Fruit fly (Drosophila melanogaster): ENCODE results near the gene Jon25Biii.

Gene Jon25Biii

DNA sequence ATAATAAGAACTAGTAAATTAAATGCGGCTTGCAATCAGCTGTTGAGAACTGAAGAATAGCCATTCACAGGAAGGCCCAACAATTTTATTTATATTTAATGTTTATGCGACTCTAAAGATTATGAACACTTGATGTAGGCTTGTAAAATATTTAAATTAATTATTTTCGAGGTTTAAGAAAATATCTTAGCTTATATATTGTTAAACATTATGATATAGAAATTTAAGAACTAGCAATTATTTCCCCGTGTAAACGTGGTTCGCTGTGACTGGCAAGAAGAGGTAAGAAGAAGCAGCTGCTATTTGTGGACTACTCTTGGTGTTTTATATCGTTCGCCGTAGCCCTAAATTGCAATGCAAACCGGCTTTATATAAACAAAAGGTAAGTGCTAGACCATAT lies 5.3 kb downstream of the Jon25Biii start, which contains the start of the genes mRpL24 and betaggt-I (continued):
- TF ChIP-seq cg (GFP tag; optimal IDR thresholded peaks at IDR 0.05) (no peak), chm (GFP tag; IDR thresholded peaks at IDR 0.05) (peak; percentile 94), p53 (GFP tag; optimal IDR thresholded peaks at IDR 0.05) (no peak), CG6683 (GFP tag; optimal IDR thresholded peaks at IDR 0.05) (peak; percentile 90), vvl (GFP tag; IDR thresholded peaks at IDR 0.05) (peak; percentile 99), CG15601 (tag; optimal IDR thresholded peaks at IDR 0.05) (peak; percentile 96), tup (GFP tag; optimal IDR thresholded peaks at IDR 0.05) (peak; percentile 75), jigr1 (GFP tag; IDR thresholded peaks at IDR 0.05) (peak; percentile 67; the same call in 2 of the 3 replicates), CG17829 (tag; optimal IDR thresholded peaks at IDR 0.05) (peak; percentile 98), NC2α (GFP tag; optimal IDR thresholded peaks at IDR 0.05) (peak; percentile 50), CG10565 (GFP tag; optimal IDR thresholded peaks at IDR 0.05) (peak; percentile 71), sim (GFP tag; IDR thresholded peaks at IDR 0.05) (peak; percentile 92), CG10321 (GFP tag; IDR thresholded peaks at IDR 0.05) (peak; percentile 81), br (optimal IDR thresholded peaks at IDR 0.05) (no peak), Fer3 (tag; optimal IDR thresholded peaks at IDR 0.05) (peak; percentile 98), sima (GFP tag; optimal IDR thresholded peaks at IDR 0.05) (no peak), CG10209 (GFP tag; optimal IDR thresholded peaks at IDR 0.05) (peak; percentile 95), odd (GFP tag; optimal IDR thresholded peaks at IDR 0.05) (peak; percentile 90), Drgx (GFP tag; IDR thresholded peaks at IDR 0.05) (peak; percentile 96), gcm2 (GFP tag; optimal IDR thresholded peaks at IDR 0.05) (peak; percentile 70), CG5245 (GFP tag; optimal IDR thresholded peaks at IDR 0.05) (peak; percentile 86), NfI (GFP tag; optimal IDR thresholded peaks at IDR 0.05) (peak; percentile 97), esg (GFP tag; conservative IDR thresholded peaks at IDR 0.05) (peak; percentile 95), CG15514 (GFP tag; optimal IDR thresholded peaks at IDR 0.05) (peak; percentile 92), ci (GFP tag; IDR thresholded peaks at IDR 0.05) (peak; percentile 98), Hr3 (GFP tag; optimal IDR thresholded peaks at IDR 0.05) (peak; percentile 96), CG13287 (GFP tag; IDR thresholded peaks at IDR 0.05; ENCODE audit: partially characterized antibody) (peak; percentile 66; the same call in 1 of the 2 replicates), CG15011 (GFP tag; optimal IDR thresholded peaks at IDR 0.05) (peak; percentile 90), sisA (GFP tag; IDR thresholded peaks at IDR 0.05) (peak; percentile 88), Dbx (GFP tag; IDR thresholded peaks at IDR 0.05) (peak; percentile 96), CG8089 (GFP tag; optimal IDR thresholded peaks at IDR 0.05) (peak; percentile 55), HLH3B (GFP tag; IDR thresholded peaks at IDR 0.05) (peak; percentile 96), CG5180 (GFP tag; optimal IDR thresholded peaks at IDR 0.05) (peak; percentile 78), HLH54F (GFP tag; optimal IDR thresholded peaks at IDR 0.05) (peak; percentile 85), ab (GFP tag; optimal IDR thresholded peaks at IDR 0.05) (peak; percentile 35), CG4282 (GFP tag; optimal IDR thresholded peaks at IDR 0.05) (no peak), kah (GFP tag; optimal IDR thresholded peaks at IDR 0.05) (peak; percentile 80), vfl (GFP tag; optimal IDR thresholded peaks at IDR 0.05) (peak; percentile 94), CG3847 (GFP tag; IDR thresholded peaks at IDR 0.05) (peak; percentile 97), slou (GFP tag; optimal IDR thresholded peaks at IDR 0.05) (peak; percentile 89), maf-S (GFP tag; optimal IDR thresholded peaks at IDR 0.05) (peak; percentile 80), scrt (GFP tag; optimal IDR thresholded peaks at IDR 0.05) (peak; percentile 91), CG7556 (GFP tag; optimal IDR thresholded peaks at IDR 0.05) (peak; percentile 94), Chrac-16 (GFP tag; optimal IDR thresholded peaks at IDR 0.05) (peak; percentile 94), B-H1 (GFP tag; IDR thresholded peaks at IDR 0.05) (peak; percentile 96), pros (GFP tag; optimal IDR thresholded peaks at IDR 0.05) (peak; percentile 29), Ptx1 (GFP tag; IDR thresholded peaks at IDR 0.05) (peak; percentile 98), CG9932 (GFP tag; IDR thresholded peaks at IDR 0.05) (peak; percentile 97), gem (tag; optimal IDR thresholded peaks at IDR 0.05) (peak; percentile 99), stwl (tag; optimal IDR thresholded peaks at IDR 0.05) (peak; percentile 69), Mrtf (GFP tag; IDR thresholded peaks at IDR 0.05) (peak; percentile 91), CG17802 (tag; optimal IDR thresholded peaks at IDR 0.05) (peak; percentile 84)
